Fruit fly (Drosophila melanogaster) whole organism: Measurements from ENCODE around the gene up.

Experiments
- CG8478 ChIP-seq: fragments of >200 bp; optimal IDR thresholded peaks from 2 replicates; lab custom pipeline; 2018; ENCODE audit warnings: inconsistent platforms
- EcR ChIP-seq, 2 experiments: fragments of >200 bp; optimal IDR thresholded peaks; 2 replicates each; lab custom pipeline; 2017; ENCODE audit warnings: missing biosample characterization in 2 of 2, missing genetic modification characterization in 2 of 2, missing genetic modification reagents in 2 of 2
- psq ChIP-seq: fragments of >200 bp; optimal IDR thresholded peaks from 2 replicates; lab custom pipeline; 2017
- usp ChIP-seq: fragments of >200 bp; optimal IDR thresholded peaks from 2 replicates; lab custom pipeline; 2017; ENCODE audit warnings: missing biosample characterization, missing genetic modification characterization, mixed read lengths

DNA sequence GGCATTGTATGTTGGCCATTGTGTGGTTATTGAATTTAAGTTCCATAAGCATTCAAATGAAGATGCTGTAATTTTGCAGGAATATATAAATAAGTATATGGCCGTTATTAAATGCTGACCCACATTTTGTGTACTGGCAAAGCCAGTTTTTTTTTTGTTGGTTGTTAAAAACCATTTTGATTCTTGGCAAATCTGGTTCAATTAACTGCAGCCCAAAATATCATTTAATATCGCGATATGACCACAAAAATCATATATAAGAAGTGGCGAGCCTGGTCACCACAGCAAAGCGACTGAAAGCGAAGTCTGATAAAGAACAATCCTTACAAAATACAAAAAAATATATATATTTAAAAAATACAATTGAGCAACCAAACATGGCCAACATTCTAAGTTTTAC is 46.2 kb downstream of the up start, which contains the start of gene CG32631:
- no peak for TF ChIP-seq usp (GFP tag; lab: Kevin White, UChicago)
- no peak for TF ChIP-seq psq
- no peak for TF ChIP-seq EcR (GFP tag; optimal IDR thresholded peaks at IDR 0.05; lab: Kevin White, UChicago)
- no peak for TF ChIP-seq CG8478
